Worm (Caenorhabditis elegans): Measurements from ENCODE around the gene srw-23.

srw-23 gene

DNA sequence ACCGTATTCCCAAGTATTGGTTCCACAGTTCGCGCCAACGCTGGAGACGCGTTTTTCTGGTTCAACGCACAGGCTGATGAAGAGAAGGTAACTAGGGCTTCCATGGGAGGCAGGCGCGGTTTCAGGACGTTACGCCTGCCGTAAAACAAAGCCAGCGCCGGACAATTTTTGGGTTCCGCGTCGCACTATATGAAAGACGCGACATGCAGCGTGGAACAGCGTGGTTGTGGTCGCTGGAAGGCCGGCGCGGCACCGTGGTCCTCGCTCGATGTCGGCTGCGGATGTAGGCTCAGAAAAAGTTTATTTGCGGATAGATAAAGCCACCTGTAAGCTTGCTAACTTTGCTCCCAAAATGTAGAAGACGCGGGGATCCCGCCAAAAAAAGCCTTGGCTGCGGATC is 35.3 kb upstream of the srw-23 start:
- no peak for TF ChIP-seq egl-43 (GFP tag; IDR thresholded peaks at IDR 0.05)
- TF ChIP-seq set-16 (GFP tag; IDR thresholded peaks at IDR 0.05): peak; percentile 59

DNA sequence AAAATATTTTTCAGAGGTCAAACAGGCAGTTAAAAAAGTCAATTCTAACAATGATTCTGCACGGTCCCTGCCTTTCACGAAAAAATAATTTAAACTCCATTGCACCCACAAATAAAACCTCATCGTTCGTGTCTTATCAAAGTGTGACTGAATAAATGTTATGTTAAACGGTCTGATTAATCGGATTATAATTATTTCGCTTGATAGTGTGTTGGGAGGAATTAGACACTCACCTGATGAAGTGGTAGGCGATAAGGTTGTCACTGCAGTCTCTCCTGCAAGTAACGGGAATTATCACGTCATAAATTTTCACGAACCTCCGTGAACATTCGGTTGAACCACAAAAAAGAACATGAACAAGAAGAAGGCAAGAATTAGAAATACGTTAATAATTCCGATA is 33.5 kb upstream of the srw-23 start:
- no peak for TF ChIP-seq aha-1 (tag)
- peak; percentile 60 for TF ChIP-seq hlh-11 (tag; optimal IDR thresholded peaks at IDR 0.05)
- TF ChIP-seq zag-1 (tag; optimal IDR thresholded peaks at IDR 0.05): no peak
- TF ChIP-seq F10B5.3 (tag; optimal IDR thresholded peaks at IDR 0.05): no peak
- no peak for TF ChIP-seq nhr-102 (tag; optimal IDR thresholded peaks at IDR 0.05)
- TF ChIP-seq zip-2 (tag; optimal IDR thresholded peaks at IDR 0.05): no peak
- TF ChIP-seq ctbp-1 (GFP tag; IDR thresholded peaks at IDR 0.05): no peak
- TF ChIP-seq Y105C5A.15 (GFP tag; IDR thresholded peaks at IDR 0.05): no peak
- TF ChIP-seq dmd-6 (GFP tag; IDR thresholded peaks at IDR 0.05): peak; percentile 74
- no peak for TF ChIP-seq lin-13 (GFP tag; optimal IDR thresholded peaks at IDR 0.05)
- TF ChIP-seq nhr-6 (tag; optimal IDR thresholded peaks at IDR 0.05): no peak
- no peak for TF ChIP-seq attf-4 (tag; optimal IDR thresholded peaks at IDR 0.05)
- TF ChIP-seq pqm-1 (tag; optimal IDR thresholded peaks at IDR 0.05): peak; percentile 88
- peak; percentile 45 for TF ChIP-seq nhr-28 (tag; optimal IDR thresholded peaks at IDR 0.05)
- no peak for TF ChIP-seq F49E8.2 (tag; optimal IDR thresholded peaks at IDR 0.05; ENCODE audit: borderline replicate concordance)

DNA sequence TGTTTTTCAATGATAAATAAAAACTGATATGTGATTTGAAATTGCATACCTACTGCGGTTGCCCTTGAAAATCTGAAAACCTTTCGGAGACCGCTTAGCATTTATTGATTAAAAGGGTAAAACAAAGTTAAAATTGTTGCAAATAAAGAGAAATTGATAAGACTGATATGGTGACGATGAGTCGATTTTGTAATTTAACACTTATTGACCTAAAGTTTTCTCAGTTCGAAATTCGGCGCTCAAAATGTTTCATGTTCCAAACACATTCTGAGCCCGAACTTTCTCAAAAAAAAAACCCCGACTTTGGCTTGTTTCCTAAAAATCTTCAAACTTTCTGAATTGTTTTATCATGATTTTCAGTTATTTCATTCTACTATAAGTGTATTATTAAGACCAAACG is 32.8 kb upstream of the srw-23 start, which contains the start of gene clec-40:
TSS of gene clec-40 (minus strand) at position 101 of the 400 bp plus-strand sequence.
- TF ChIP-seq tag-97 (GFP tag; IDR thresholded peaks at IDR 0.05) (no peak), F10B5.3 (tag; optimal IDR thresholded peaks at IDR 0.05) (no peak), saeg-2 (GFP tag; IDR thresholded peaks at IDR 0.05) (no peak), mdl-1 (tag; optimal IDR thresholded peaks at IDR 0.05) (no peak), lir-3 (tag; optimal IDR thresholded peaks at IDR 0.05) (no peak)

DNA sequence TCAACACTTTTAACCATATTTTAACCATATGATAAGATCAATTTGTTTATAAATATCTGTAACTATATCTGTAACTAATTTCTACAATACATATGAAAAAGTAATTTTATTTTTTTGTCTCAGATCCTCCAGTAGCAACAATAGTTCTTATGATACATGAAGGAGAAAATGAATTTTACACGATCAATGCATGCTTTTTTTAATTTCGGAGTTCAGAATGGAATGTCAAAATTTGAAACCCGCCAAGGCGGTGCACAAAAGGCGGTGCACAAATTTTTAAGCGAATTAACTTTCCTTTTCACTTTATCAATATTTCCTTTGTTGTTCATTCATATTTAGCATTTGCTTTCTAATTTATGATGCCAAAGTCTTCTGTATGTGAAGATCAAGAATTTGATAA is 30.8 kb upstream of the srw-23 start, which contains the start of gene clec-25:
TSS of gene clec-25 (plus strand) at position 301 of the 400 bp plus-strand sequence.
- no peak for TF ChIP-seq daf-12 (tag; optimal IDR thresholded peaks at IDR 0.05)
- no peak for TF ChIP-seq nhr-10 (tag; optimal IDR thresholded peaks at IDR 0.05)
- no peak for TF ChIP-seq set-16 (GFP tag; IDR thresholded peaks at IDR 0.05)
- no peak for TF ChIP-seq nhr-77 (tag; optimal IDR thresholded peaks at IDR 0.05)
- no peak for TF ChIP-seq gei-8 (GFP tag; optimal IDR thresholded peaks at IDR 0.05)
- TF ChIP-seq tra-1 (GFP tag; IDR thresholded peaks at IDR 0.05): no peak
- no peak for TF ChIP-seq dmd-8 (GFP tag; IDR thresholded peaks at IDR 0.05)
- no peak for TF ChIP-seq zip-11 (GFP tag; IDR thresholded peaks at IDR 0.05)
- TF ChIP-seq hmg-1.1 (GFP tag; IDR thresholded peaks at IDR 0.05): no peak
- no peak for TF ChIP-seq lin-15B (tag; optimal IDR thresholded peaks at IDR 0.05)

DNA sequence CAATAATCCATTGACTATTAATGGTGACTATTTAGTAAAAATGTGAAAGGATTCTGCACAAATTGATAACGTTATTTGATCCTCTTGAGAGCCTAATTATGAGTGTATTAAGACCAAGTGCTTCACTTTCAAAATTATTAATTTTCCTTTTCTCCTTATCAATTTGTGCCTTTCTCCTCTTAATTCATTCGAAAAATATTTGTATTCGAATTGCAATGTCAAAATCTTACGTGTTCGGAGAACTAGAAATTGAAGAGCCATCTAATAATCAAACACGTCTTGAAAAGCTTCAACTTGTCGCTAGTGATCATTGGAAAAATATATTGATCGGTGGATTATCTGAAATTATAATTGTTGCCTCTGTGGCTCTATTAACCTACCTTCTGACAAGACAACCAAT is 25.2 kb upstream of the srw-23 start, which contains the start of the genes clec-36 and clec-26:
TSS of gene clec-36 (minus strand) at position 101 of the 400 bp plus-strand sequence.
TSS of gene clec-26 (plus strand) at position 114 of the 400 bp plus-strand sequence.
- TF ChIP-seq unc-62 (GFP tag; optimal IDR thresholded peaks at IDR 0.05 in 1 of 2) (peak in 1 of 2 experiments; percentile 77), unc-62 (tag; optimal IDR thresholded peaks at IDR 0.05) (no peak), dmd-6 (GFP tag; IDR thresholded peaks at IDR 0.05) (peak; percentile 38; the same call in 1 of the 2 replicates), aha-1 (tag) (no peak)

DNA sequence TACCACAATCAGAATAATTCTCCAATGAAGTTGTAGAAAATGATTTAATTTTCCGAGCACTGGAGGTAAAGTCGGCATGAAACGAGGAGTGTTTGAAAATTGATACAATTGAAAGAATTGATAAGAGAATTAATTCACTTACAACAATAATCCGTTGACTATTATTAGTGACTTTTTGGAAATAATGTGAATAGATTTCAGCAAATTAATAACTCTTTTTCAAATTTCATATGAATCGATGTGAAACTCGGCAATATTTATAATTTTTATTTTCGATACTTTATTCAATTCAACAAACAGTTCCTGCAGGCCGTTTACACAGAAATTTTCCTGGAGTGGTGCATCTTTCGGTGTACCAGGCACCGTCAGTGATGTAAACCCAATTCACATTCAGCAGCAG is 21.7 kb upstream of the srw-23 start, which contains the start of gene clec-37:
TSS of gene clec-37 (minus strand) at position 101 of the 400 bp plus-strand sequence.
- no peak for TF ChIP-seq tra-1 (GFP tag; IDR thresholded peaks at IDR 0.05)
- TF ChIP-seq D1046.2 (GFP tag; IDR thresholded peaks at IDR 0.05): no peak
- TF ChIP-seq jun-1 (tag; optimal IDR thresholded peaks at IDR 0.05): no peak
- TF ChIP-seq ama-1 (optimal IDR thresholded peaks at IDR 0.05): no peak
- no peak for TF ChIP-seq duxl-1 (tag; optimal IDR thresholded peaks at IDR 0.05; ENCODE audit: poor library complexity)
- no peak for TF ChIP-seq hmg-1.1 (GFP tag; IDR thresholded peaks at IDR 0.05)
- TF ChIP-seq nhr-25 (tag; optimal IDR thresholded peaks at IDR 0.05; ENCODE audit: borderline replicate concordance, insufficient read depth): no peak
- TF ChIP-seq vab-7 (GFP tag; IDR thresholded peaks at IDR 0.05): no peak
- no peak for TF ChIP-seq lin-29 (GFP tag; IDR thresholded peaks at IDR 0.05)
- TF ChIP-seq madf-9 (GFP tag; conservative IDR thresholded peaks at IDR 0.05): no peak
- TF ChIP-seq hif-1 (tag; optimal IDR thresholded peaks at IDR 0.05): no peak
- TF ChIP-seq skn-1 (tag; optimal IDR thresholded peaks at IDR 0.05): no peak
- no peak for TF ChIP-seq ZK337.2 (GFP tag; IDR thresholded peaks at IDR 0.05)
- TF ChIP-seq php-3 (GFP tag; IDR thresholded peaks at IDR 0.05): no peak

Measured in whole organism, L4 larva.